Worm (Caenorhabditis elegans): ENCODE data around the gene R06B10.7.
A peak's percentile ranks its signal among the peaks of the same experiment; 100 is the strongest.

R06B10.7 gene

DNA sequence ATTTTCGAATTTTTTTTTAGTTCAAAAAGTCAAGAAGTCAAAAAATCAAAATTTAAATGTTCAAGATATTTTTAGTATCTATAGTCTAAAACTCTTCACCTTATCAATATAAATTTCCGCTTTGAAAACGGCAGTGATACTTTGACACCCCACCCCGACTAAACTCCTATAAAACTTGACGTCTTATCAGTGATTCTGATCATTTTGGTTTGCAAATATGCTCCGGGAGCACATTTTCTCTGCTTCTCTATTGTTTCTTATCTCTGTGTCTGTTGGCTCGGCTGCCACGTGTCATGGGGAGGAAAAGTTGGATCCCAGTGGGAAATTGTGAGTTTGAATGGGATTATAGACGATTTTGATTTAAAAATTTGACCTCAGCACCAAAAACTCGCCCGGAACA lies 1.3 kb upstream of the R06B10.7 start, which contains the start of gene clec-150:
Gene clec-150 (plus strand): TSS at position 198 of the 400 bp plus-strand sequence.
- TF ChIP-seq blmp-1 (tag; optimal IDR thresholded peaks at IDR 0.05) (no peak), nhr-76 (tag; optimal IDR thresholded peaks at IDR 0.05) (no peak), M03D4.4 (tag; optimal IDR thresholded peaks at IDR 0.05) (no peak), elt-3 (tag; optimal IDR thresholded peaks at IDR 0.05) (no peak), mep-1 (tag; optimal IDR thresholded peaks at IDR 0.05) (no peak), nhr-28 (tag; optimal IDR thresholded peaks at IDR 0.05) (no peak), lsy-2 (tag; optimal IDR thresholded peaks at IDR 0.05) (no peak), ceh-39 (tag; optimal IDR thresholded peaks at IDR 0.05) (no peak), ceh-43 (GFP tag; optimal IDR thresholded peaks at IDR 0.05) (no peak), ceh-83 (GFP tag; optimal IDR thresholded peaks at IDR 0.05) (no peak)

DNA sequence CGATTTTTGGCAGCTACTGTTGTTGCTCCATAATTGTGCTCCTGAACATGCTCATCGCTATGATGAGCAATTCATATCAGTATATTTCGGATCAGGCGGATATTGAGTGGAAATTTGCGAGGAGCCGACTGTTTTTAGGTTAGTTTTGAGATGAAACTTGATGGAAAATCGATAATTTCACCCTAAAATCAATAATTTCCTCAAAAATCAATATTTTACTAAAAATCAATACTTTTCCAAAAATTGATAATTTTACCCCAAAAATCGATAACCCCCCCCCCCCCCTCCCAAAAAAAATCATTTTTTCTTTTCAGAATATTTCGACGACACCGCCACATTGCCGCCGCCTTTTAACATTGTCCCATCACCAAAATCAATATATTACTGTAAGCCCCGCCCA lies 2.3 kb downstream of the R06B10.7 start:
- TF ChIP-seq sem-2 (GFP tag; optimal IDR thresholded peaks at IDR 0.05): no peak
- TF ChIP-seq ztf-11 (tag; optimal IDR thresholded peaks at IDR 0.05): no peak
- no peak for TF ChIP-seq unc-62 (GFP tag; optimal IDR thresholded peaks at IDR 0.05)
- TF ChIP-seq ceh-43 (GFP tag; optimal IDR thresholded peaks at IDR 0.05): no peak
- no peak for TF ChIP-seq ham-2 (GFP tag; optimal IDR thresholded peaks at IDR 0.05)
- no peak for TF ChIP-seq blmp-1 (tag; optimal IDR thresholded peaks at IDR 0.05)
- TF ChIP-seq M03D4.4 (tag; optimal IDR thresholded peaks at IDR 0.05): no peak
- no peak for TF ChIP-seq sptf-1 (tag; optimal IDR thresholded peaks at IDR 0.05)
- no peak for TF ChIP-seq flh-1 (GFP tag; optimal IDR thresholded peaks at IDR 0.05)

DNA sequence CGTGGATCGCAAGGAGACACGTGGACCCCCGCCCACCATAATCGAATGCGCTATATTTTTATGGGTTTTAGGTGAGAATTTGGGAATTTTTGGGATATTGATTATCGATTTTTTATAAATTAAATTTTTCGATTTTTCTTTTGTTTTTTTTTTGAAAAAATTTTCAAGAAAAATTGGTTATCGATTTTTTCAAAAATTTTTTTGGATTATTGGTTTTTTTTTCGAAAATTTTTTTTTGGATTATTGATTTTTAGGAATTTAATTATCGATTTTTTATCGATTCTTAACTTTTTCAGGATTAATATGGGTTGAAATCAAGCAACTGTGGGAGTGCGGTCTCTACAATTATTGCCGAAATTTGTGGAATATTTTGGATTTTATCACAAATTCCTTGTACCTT lies 4.6 kb downstream of the R06B10.7 start:
- TF ChIP-seq nhr-12 (tag; optimal IDR thresholded peaks at IDR 0.05): no peak
- no peak for TF ChIP-seq ceh-83 (GFP tag; optimal IDR thresholded peaks at IDR 0.05)
- no peak for TF ChIP-seq nhr-2 (tag; optimal IDR thresholded peaks at IDR 0.05)
- TF ChIP-seq hlh-1 (tag; optimal IDR thresholded peaks at IDR 0.05): no peak
- TF ChIP-seq unc-39 (tag; optimal IDR thresholded peaks at IDR 0.05): no peak
- TF ChIP-seq lin-32 (GFP tag; optimal IDR thresholded peaks at IDR 0.05): no peak
- TF ChIP-seq sem-2 (GFP tag; optimal IDR thresholded peaks at IDR 0.05): no peak

DNA sequence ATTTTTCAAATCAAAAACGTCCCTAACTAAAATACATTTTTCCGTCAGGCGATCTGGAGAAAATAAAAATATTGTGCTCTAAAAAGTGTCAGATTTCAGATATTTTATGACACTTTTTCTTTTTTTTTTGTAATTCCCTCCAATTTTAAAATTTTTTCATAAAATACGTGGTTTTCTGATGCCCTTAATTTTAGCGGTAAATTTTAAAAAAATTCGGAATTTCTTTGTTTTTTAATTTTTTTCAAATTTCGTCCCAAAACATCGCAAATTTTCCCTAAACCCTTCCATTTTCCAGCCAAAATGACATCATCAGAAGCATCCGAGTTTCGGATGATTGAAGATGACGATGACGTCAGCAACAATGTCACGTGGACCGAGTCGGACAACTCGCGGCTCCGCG lies 9.6 kb downstream of the R06B10.7 start, which contains the start of gene trp-2:
Gene trp-2 (plus strand): TSS at position 301 of the 400 bp plus-strand sequence.
- no peak for TF ChIP-seq mls-2 (tag; optimal IDR thresholded peaks at IDR 0.05)
- no peak for TF ChIP-seq lsy-2 (tag; optimal IDR thresholded peaks at IDR 0.05)
- no peak for TF ChIP-seq blmp-1 (tag; optimal IDR thresholded peaks at IDR 0.05)
- TF ChIP-seq ztf-11 (tag; optimal IDR thresholded peaks at IDR 0.05): no peak
- TF ChIP-seq M03D4.4 (tag; optimal IDR thresholded peaks at IDR 0.05): no peak
- no peak for TF ChIP-seq sem-2 (GFP tag; optimal IDR thresholded peaks at IDR 0.05)
- TF ChIP-seq tbx-8 (GFP tag; optimal IDR thresholded peaks at IDR 0.05): no peak
- TF ChIP-seq nhr-12 (tag; optimal IDR thresholded peaks at IDR 0.05): no peak
- TF ChIP-seq unc-62 (GFP tag; optimal IDR thresholded peaks at IDR 0.05): no peak

DNA sequence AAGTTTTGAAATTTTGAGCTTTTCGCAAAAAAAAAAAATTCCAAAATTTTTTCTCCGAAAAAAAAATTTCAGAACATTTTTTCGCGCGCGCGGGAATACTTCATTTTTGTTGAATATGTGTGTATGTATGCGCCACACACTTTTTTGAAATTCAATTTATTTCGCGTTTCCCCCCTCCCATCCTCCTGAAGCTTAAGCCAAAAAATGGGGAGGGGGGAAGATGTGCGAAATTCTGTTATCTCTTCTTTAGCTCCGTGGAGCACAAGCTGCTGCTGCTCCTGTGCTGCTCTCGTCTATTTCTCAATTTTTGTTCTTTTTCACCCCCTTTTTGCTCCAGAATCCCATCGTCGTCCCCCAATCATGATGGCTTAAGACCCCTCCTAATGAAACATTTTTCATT lies 11.6 kb downstream of the R06B10.7 start:
- TF ChIP-seq sem-2 (GFP tag; optimal IDR thresholded peaks at IDR 0.05) (no peak), ces-1 (GFP tag; optimal IDR thresholded peaks at IDR 0.05) (peak; percentile 83)

DNA sequence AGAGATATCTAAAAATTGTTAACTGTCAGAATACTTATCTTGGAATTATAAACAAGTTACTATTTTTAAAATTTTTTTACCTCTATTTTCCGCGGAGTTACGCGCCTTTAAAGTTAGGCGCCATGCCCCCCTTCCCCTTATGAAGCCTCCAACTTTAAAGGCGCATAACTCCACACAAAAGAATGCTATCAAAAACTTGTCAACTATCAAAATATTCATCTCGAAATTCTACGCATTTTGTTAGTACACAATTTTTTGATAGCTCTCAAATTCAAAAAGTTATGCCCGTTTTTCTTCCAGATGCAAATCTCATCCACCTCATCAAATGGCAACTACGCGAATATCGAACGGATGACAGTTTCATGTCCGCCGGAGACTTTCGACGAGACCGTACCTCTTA lies 18.2 kb downstream of the R06B10.7 start, which contains the start of gene tbc-10:
Gene tbc-10 (plus strand): TSS at position 301 of the 400 bp plus-strand sequence.
- TF ChIP-seq lsy-2 (tag; optimal IDR thresholded peaks at IDR 0.05) (no peak), elt-3 (tag; optimal IDR thresholded peaks at IDR 0.05) (no peak), sptf-1 (tag; optimal IDR thresholded peaks at IDR 0.05) (no peak), snpc-4 (tag; optimal IDR thresholded peaks at IDR 0.05) (no peak), lin-13 (tag; optimal IDR thresholded peaks at IDR 0.05) (no peak), nhr-76 (tag; optimal IDR thresholded peaks at IDR 0.05) (no peak), unc-39 (tag; optimal IDR thresholded peaks at IDR 0.05) (no peak), ceh-83 (GFP tag; optimal IDR thresholded peaks at IDR 0.05) (no peak), ztf-11 (tag; optimal IDR thresholded peaks at IDR 0.05) (no peak), bed-3 (GFP tag; optimal IDR thresholded peaks at IDR 0.05) (no peak), tbx-8 (GFP tag; optimal IDR thresholded peaks at IDR 0.05) (no peak), unc-120 (tag; optimal IDR thresholded peaks at IDR 0.05; ENCODE audit: poor library complexity, severe bottlenecking) (no peak), mep-1 (tag; optimal IDR thresholded peaks at IDR 0.05) (no peak)

DNA sequence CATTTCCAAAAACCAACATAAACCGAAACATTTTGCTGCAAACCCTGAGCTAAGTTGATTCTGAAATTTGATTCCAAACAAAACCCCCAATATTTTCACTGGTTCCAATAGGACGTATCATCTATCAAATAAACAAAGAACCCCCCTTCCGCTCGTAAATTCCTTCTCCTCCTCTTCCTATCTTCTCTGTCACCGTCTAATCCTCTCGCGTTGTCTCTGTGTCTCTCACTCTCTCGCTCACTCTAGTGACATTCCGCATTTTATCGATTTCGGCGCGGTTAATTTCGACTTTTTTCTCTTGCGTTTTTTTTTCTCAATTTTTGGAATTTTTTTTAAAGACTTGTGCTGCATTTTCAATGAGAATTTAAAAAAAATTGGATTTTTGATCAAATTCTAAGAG lies 19.2 kb downstream of the R06B10.7 start:
- no peak for TF ChIP-seq snpc-4 (tag; optimal IDR thresholded peaks at IDR 0.05)
- peak; percentile 64 for TF ChIP-seq unc-62 (GFP tag; optimal IDR thresholded peaks at IDR 0.05)
- TF ChIP-seq elt-3 (tag; optimal IDR thresholded peaks at IDR 0.05): peak; percentile 4
- peak; percentile 47 for TF ChIP-seq nhr-237 (tag; optimal IDR thresholded peaks at IDR 0.05)
- TF ChIP-seq hlh-1 (tag; optimal IDR thresholded peaks at IDR 0.05): peak; percentile 26
- TF ChIP-seq pha-4 (tag; optimal IDR thresholded peaks at IDR 0.05): peak; percentile 50
- peak; percentile 69 for TF ChIP-seq ces-1 (GFP tag; optimal IDR thresholded peaks at IDR 0.05)
- no peak for TF ChIP-seq mab-5 (tag; optimal IDR thresholded peaks at IDR 0.05)
- TF ChIP-seq ham-2 (GFP tag; optimal IDR thresholded peaks at IDR 0.05): no peak
- TF ChIP-seq lin-13 (tag; optimal IDR thresholded peaks at IDR 0.05): peak; percentile 12

All from whole organism, mixed stage, embryonic.